Worm (Caenorhabditis elegans) whole organism, young adult: ENCODE data around the gene nep-16.

Experiments
- ZK185.1 ChIP-seq: sonication (generic microtip); optimal IDR thresholded peaks from 2 replicates; lab custom pipeline; 2016; ENCODE audit warnings: mild to moderate bottlenecking, missing genetic modification characterization, missing compliant biosample characterization; ENCODE audit not compliant: poor library complexity, severe bottlenecking
- ama-1 ChIP-seq, 3 experiments: fragments of 150-350 bp in 1 of 3; sonication (generic microtip) in 2 of 3; optimal IDR thresholded peaks; 2 replicates each; lab custom pipeline; 2014 to 2018; ENCODE audit warnings: missing biosample characterization in 2 of 3, missing genetic modification characterization in 2 of 3, missing genetic modification reagents in 2 of 3
- ceh-27 ChIP-seq: fragments of 200-800 bp; sonication (Bioruptor generic); optimal IDR thresholded peaks from 2 replicates; lab custom pipeline; 2018; ENCODE audit warnings: mild to moderate bottlenecking, missing genetic modification characterization, moderate library complexity, missing compliant biosample characterization
- pha-4 ChIP-seq: fragments of 150-350 bp; sonication (generic microtip); optimal IDR thresholded peaks from 2 replicates; lab custom pipeline; 2014; ENCODE audit warnings: missing biosample characterization, missing genetic modification reagents, missing genetic modification characterization
- snpc-4 ChIP-seq, 5 experiments: fragments of 150-350 bp in 1 of 5; sonication (generic microtip) in 4 of 5; optimal IDR thresholded peaks; 2 replicates each; lab custom pipeline; 2014 to 2018; ENCODE audit warnings: missing genetic modification characterization in 5 of 5, missing biosample characterization in 3 of 5, antibody characterized with exemption in 2 of 5, mild to moderate bottlenecking in 2 of 5, missing compliant biosample characterization in 2 of 5, missing genotype in 2 of 5, moderate library complexity in 2 of 5, missing genetic modification reagents in 1 of 5
- unc-130 ChIP-seq: sonication (generic microtip); optimal IDR thresholded peaks from 2 replicates; lab custom pipeline; 2016; ENCODE audit warnings: missing genetic modification reagents, missing genetic modification characterization, missing compliant biosample characterization
- zfh-2 ChIP-seq: fragments of 200-800 bp; sonication (Bioruptor generic); conservative IDR thresholded peaks from 2 replicates; pipeline ENCODE4 v1.3.6; 2022; ENCODE audit warnings: missing genetic modification reagents, missing genetic modification characterization, missing compliant biosample characterization

- no peak for TF ChIP-seq ZK185.1 (tag; lab: Kevin White, UChicago)
- no peak for TF ChIP-seq zfh-2
- no peak for TF ChIP-seq pha-4
- no peak for TF ChIP-seq ama-1 (optimal IDR thresholded peaks at IDR 0.05; lab: Kevin White, UChicago)
- no peak for TF ChIP-seq ama-1 (GFP tag; optimal IDR thresholded peaks at IDR 0.05; lab: Kevin White, UChicago)
- no peak for TF ChIP-seq unc-130 (GFP tag; lab: Kevin White, UChicago)
- TF ChIP-seq snpc-4 (GFP tag; optimal IDR thresholded peaks at IDR 0.05; lab: Kevin White, UChicago) = no peak
- TF ChIP-seq snpc-4 (tag; optimal IDR thresholded peaks at IDR 0.05; lab: Kevin White, UChicago) = no peak
- TF ChIP-seq ceh-27 (GFP tag; lab: Kevin White, UChicago) = no peak
These were observed 4.5 kb upstream of the nep-16 start, which contains the start of gene hmg-5 for ce11 chrIV:7646119-7646518.
